Worm (Caenorhabditis elegans) whole organism, L3 larva: ENCODE measurements around the gene emb-5.

Experiments used
- R02D3.7 ChIP-seq: fragments of 150-350 bp; optimal IDR thresholded peaks from 2 replicates; lab custom pipeline; 2014; ENCODE audit warnings: missing biosample characterization, missing genetic modification characterization
- ZK546.5 ChIP-seq: sonication (generic microtip); optimal IDR thresholded peaks from 2 replicates; lab custom pipeline; 2017; ENCODE audit warnings: missing biosample characterization, missing genetic modification characterization
- aly-2 ChIP-seq: fragments of 150-350 bp; optimal IDR thresholded peaks from 2 replicates; lab custom pipeline; 2014; ENCODE audit warnings: missing biosample characterization, missing genetic modification characterization
- ama-1 ChIP-seq: fragments of 150-350 bp; optimal IDR thresholded peaks from 2 replicates; lab custom pipeline; 2018
- ceh-16 ChIP-seq: sonication (generic microtip); optimal IDR thresholded peaks from 2 replicates; lab custom pipeline; 2017; ENCODE audit warnings: missing biosample characterization, missing genetic modification characterization
- ceh-28 ChIP-seq: fragments of 150-350 bp; optimal IDR thresholded peaks from 2 replicates; lab custom pipeline; 2014; ENCODE audit warnings: missing biosample characterization, missing genetic modification reagents, missing genetic modification characterization
- ceh-82 ChIP-seq: fragments of 150-350 bp; optimal IDR thresholded peaks from 2 replicates; lab custom pipeline; 2014; ENCODE audit warnings: missing biosample characterization, missing genetic modification characterization
- ceh-9 ChIP-seq: sonication (generic microtip); optimal IDR thresholded peaks from 2 replicates; lab custom pipeline; 2018; ENCODE audit warnings: missing biosample characterization, missing genetic modification characterization
- daf-12 ChIP-seq: fragments of 150-350 bp; optimal IDR thresholded peaks from 2 replicates; lab custom pipeline; 2014; ENCODE audit warnings: missing biosample characterization, missing genetic modification reagents, missing genetic modification characterization
- egl-27 ChIP-seq: sonication (generic microtip); optimal IDR thresholded peaks from 4 replicates; lab custom pipeline; 2017; ENCODE audit warnings: missing biosample characterization, missing genetic modification reagents, missing genetic modification characterization
- egl-5 ChIP-seq: fragments of 150-350 bp; optimal IDR thresholded peaks from 2 replicates; lab custom pipeline; 2017; ENCODE audit warnings: missing biosample characterization, missing genetic modification reagents, missing genetic modification characterization, inconsistent platforms
- elt-1 ChIP-seq: fragments of 150-350 bp; optimal IDR thresholded peaks from 2 replicates; lab custom pipeline; 2014; ENCODE audit warnings: missing biosample characterization, missing genetic modification characterization
- elt-2 ChIP-seq: sonication (generic microtip); optimal IDR thresholded peaks from 2 replicates; lab custom pipeline; 2016; ENCODE audit warnings: missing genetic modification reagents, mild to moderate bottlenecking, missing genetic modification characterization, missing compliant biosample characterization
- elt-3 ChIP-seq, 3 experiments: fragments of 150-350 bp in 1 of 3; sonication (generic microtip) in 2 of 3; optimal IDR thresholded peaks; 2 replicates in 2 of 3; 4 replicates in 1 of 3; lab custom pipeline; 2014 to 2017; ENCODE audit warnings: missing biosample characterization in 3 of 3, missing genetic modification characterization in 3 of 3
- eor-1 ChIP-seq, 2 experiments: fragments of 150-350 bp; optimal IDR thresholded peaks; 2 replicates each; lab custom pipeline; 2014 to 2018; ENCODE audit warnings: missing biosample characterization in 2 of 2, missing genetic modification characterization in 2 of 2
- fkh-10 ChIP-seq: sonication (generic microtip); optimal IDR thresholded peaks from 2 replicates; lab custom pipeline; 2017; ENCODE audit warnings: missing biosample characterization, missing genetic modification reagents, missing genetic modification characterization
- fkh-2 ChIP-seq: fragments of 150-350 bp; optimal IDR thresholded peaks from 2 replicates; lab custom pipeline; 2014; ENCODE audit warnings: missing biosample characterization, missing genetic modification reagents, missing genetic modification characterization
- fos-1 ChIP-seq: fragments of 150-350 bp; optimal IDR thresholded peaks from 2 replicates; lab custom pipeline; 2014; ENCODE audit warnings: missing biosample characterization, missing genetic modification characterization
- hmg-11 ChIP-seq: sonication (generic microtip); optimal IDR thresholded peaks from 2 replicates; lab custom pipeline; 2016; ENCODE audit warnings: missing genetic modification characterization, missing compliant biosample characterization
- jun-1 ChIP-seq: fragments of 150-350 bp; optimal IDR thresholded peaks from 2 replicates; lab custom pipeline; 2014; ENCODE audit warnings: missing biosample characterization, missing genetic modification reagents, missing genetic modification characterization
- lin-15B ChIP-seq: fragments of 150-350 bp; optimal IDR thresholded peaks from 2 replicates; lab custom pipeline; 2014; ENCODE audit warnings: missing biosample characterization, missing genetic modification characterization
- lin-39 ChIP-seq: fragments of 150-350 bp; optimal IDR thresholded peaks from 2 replicates; lab custom pipeline; 2018; ENCODE audit warnings: missing biosample characterization, missing genetic modification reagents, missing genetic modification characterization
- lsy-12 ChIP-seq: sonication (generic microtip); optimal IDR thresholded peaks from 2 replicates; lab custom pipeline; 2016; ENCODE audit warnings: mild to moderate bottlenecking, missing genetic modification characterization, missing compliant biosample characterization
- mdl-1 ChIP-seq: fragments of 150-350 bp; optimal IDR thresholded peaks from 2 replicates; lab custom pipeline; 2014; ENCODE audit warnings: missing biosample characterization, missing genetic modification characterization
- mml-1 ChIP-seq: fragments of 150-350 bp; sonication (generic microtip); optimal IDR thresholded peaks from 3 replicates; lab custom pipeline; 2014; ENCODE audit warnings: missing biosample characterization, missing genetic modification characterization
- nfya-1 ChIP-seq: sonication (generic microtip); optimal IDR thresholded peaks from 2 replicates; lab custom pipeline; 2017; ENCODE audit warnings: missing genetic modification characterization, mild to moderate bottlenecking, missing compliant biosample characterization, antibody characterized with exemption, moderate library complexity; ENCODE audit not compliant: insufficient read depth
- nhr-11 ChIP-seq: fragments of 150-350 bp; optimal IDR thresholded peaks from 2 replicates; lab custom pipeline; 2014; ENCODE audit warnings: missing biosample characterization, missing genetic modification characterization
- nhr-12 ChIP-seq: fragments of 150-350 bp; optimal IDR thresholded peaks from 2 replicates; lab custom pipeline; 2014; ENCODE audit warnings: missing biosample characterization, missing genetic modification characterization
- nhr-23 ChIP-seq: fragments of 150-350 bp; optimal IDR thresholded peaks from 2 replicates; lab custom pipeline; 2014; ENCODE audit warnings: missing biosample characterization, missing genetic modification reagents, missing genetic modification characterization
- nhr-237 ChIP-seq: fragments of 150-350 bp; optimal IDR thresholded peaks from 2 replicates; lab custom pipeline; 2014; ENCODE audit warnings: missing biosample characterization, missing genetic modification characterization
- nhr-25 ChIP-seq: sonication (generic microtip); optimal IDR thresholded peaks from 2 replicates; lab custom pipeline; 2017; ENCODE audit warnings: missing biosample characterization, missing genetic modification characterization
- nhr-28 ChIP-seq: fragments of 150-350 bp; optimal IDR thresholded peaks from 2 replicates; lab custom pipeline; 2014; ENCODE audit warnings: missing biosample characterization, missing genetic modification characterization
- nhr-43 ChIP-seq: sonication (generic microtip); optimal IDR thresholded peaks from 2 replicates; lab custom pipeline; 2016; ENCODE audit warnings: mild to moderate bottlenecking, missing genetic modification characterization, missing compliant biosample characterization; ENCODE audit not compliant: poor library complexity, severe bottlenecking
- nhr-67 ChIP-seq: fragments of 150-350 bp; optimal IDR thresholded peaks from 2 replicates; lab custom pipeline; 2014; ENCODE audit warnings: missing biosample characterization, missing genetic modification characterization
- nhr-76 ChIP-seq: fragments of 150-350 bp; sonication (generic microtip); optimal IDR thresholded peaks from 5 replicates; lab custom pipeline; 2014; ENCODE audit warnings: missing biosample characterization, missing genetic modification characterization
- nhr-77 ChIP-seq: fragments of 150-350 bp; optimal IDR thresholded peaks from 2 replicates; lab custom pipeline; 2014; ENCODE audit warnings: missing biosample characterization, missing genetic modification characterization
- pha-4 ChIP-seq: fragments of 150-350 bp; optimal IDR thresholded peaks from 2 replicates; lab custom pipeline; 2014; ENCODE audit warnings: missing biosample characterization, missing genetic modification reagents, missing genetic modification characterization
- pqm-1 ChIP-seq: fragments of 150-350 bp; optimal IDR thresholded peaks from 2 replicates; lab custom pipeline; 2017; ENCODE audit warnings: missing biosample characterization, missing genetic modification characterization, inconsistent platforms
- sea-2 ChIP-seq: fragments of 150-350 bp; sonication (generic microtip); optimal IDR thresholded peaks from 4 replicates; lab custom pipeline; 2014; ENCODE audit warnings: missing biosample characterization, missing genetic modification reagents, missing genetic modification characterization
- skn-1 ChIP-seq: fragments of 150-350 bp; optimal IDR thresholded peaks from 2 replicates; lab custom pipeline; 2014; ENCODE audit warnings: missing biosample characterization, missing genetic modification characterization
- snpc-4 ChIP-seq: fragments of 150-350 bp; optimal IDR thresholded peaks from 2 replicates; lab custom pipeline; 2014; ENCODE audit warnings: missing biosample characterization, missing genetic modification characterization
- tbx-2 ChIP-seq: sonication (generic microtip); optimal IDR thresholded peaks from 2 replicates; lab custom pipeline; 2016; ENCODE audit warnings: mild to moderate bottlenecking, missing genetic modification characterization, missing compliant biosample characterization
- unc-39 ChIP-seq: sonication (generic microtip); optimal IDR thresholded peaks from 4 replicates; lab custom pipeline; 2017; ENCODE audit warnings: missing biosample characterization, missing genetic modification characterization
- unc-62 ChIP-seq: fragments of 150-350 bp; sonication (generic microtip); optimal IDR thresholded peaks from 4 replicates; lab custom pipeline; 2014; ENCODE audit warnings: missing biosample characterization, missing genetic modification reagents, missing genetic modification characterization
- zag-1 ChIP-seq: fragments of 150-350 bp; optimal IDR thresholded peaks from 2 replicates; lab custom pipeline; 2014; ENCODE audit warnings: missing biosample characterization, missing genetic modification characterization
- ztf-11 ChIP-seq: fragments of 150-350 bp; optimal IDR thresholded peaks from 2 replicates; lab custom pipeline; 2014; ENCODE audit warnings: missing biosample characterization, missing genetic modification characterization
- ztf-4 ChIP-seq: fragments of 150-350 bp; optimal IDR thresholded peaks from 2 replicates; lab custom pipeline; 2014; ENCODE audit warnings: missing biosample characterization, missing genetic modification characterization

Gene emb-5

ce11 chrIII:4693281-4693680 is 27.2 kb downstream of the emb-5 start, which contains the start of gene nifk-1 (continued):
- TF ChIP-seq skn-1 (tag; lab: Kevin White, UChicago): no peak
- no peak for TF ChIP-seq ZK546.5
- no peak for TF ChIP-seq mml-1
- no peak for TF ChIP-seq ztf-4 (tag; lab: Kevin White, UChicago)
- peak; percentile 8 for TF ChIP-seq ceh-28 (tag; lab: Kevin White, UChicago)
- peak; percentile 80 for TF ChIP-seq nhr-23 (tag; lab: Kevin White, UChicago)
- TF ChIP-seq fkh-2 (tag; lab: Kevin White, UChicago): no peak
- no peak for TF ChIP-seq elt-3 (tag; optimal IDR thresholded peaks at IDR 0.05; lab: Kevin White, UChicago)
- TF ChIP-seq elt-2 (tag; lab: Kevin White, UChicago): peak; percentile 67
- no peak for TF ChIP-seq egl-5 (tag; lab: Kevin White, UChicago)
- TF ChIP-seq nhr-12 (tag; lab: Kevin White, UChicago): no peak
- TF ChIP-seq, all 47 proteins: peak for 15

- peak; percentile 38 for TF ChIP-seq pqm-1 (tag; lab: Kevin White, UChicago)
- TF ChIP-seq ceh-82 (tag; lab: Kevin White, UChicago): no peak
- TF ChIP-seq eor-1 (tag; optimal IDR thresholded peaks at IDR 0.05; lab: Kevin White, UChicago): no peak
- TF ChIP-seq mml-1: no peak
- peak; percentile 81 for TF ChIP-seq pha-4
- TF ChIP-seq nhr-28: no peak
- no peak for TF ChIP-seq nhr-67 (tag; lab: Kevin White, UChicago)
- TF ChIP-seq nhr-12 (tag; lab: Kevin White, UChicago): no peak
- no peak for TF ChIP-seq hmg-11 (tag; lab: Kevin White, UChicago)
- TF ChIP-seq nhr-25: peak; percentile 66
- no peak for TF ChIP-seq ceh-28 (tag; lab: Kevin White, UChicago)
- TF ChIP-seq elt-1 (tag; lab: Kevin White, UChicago): no peak
- peak; percentile 79 for TF ChIP-seq skn-1 (tag; lab: Kevin White, UChicago)
- peak; percentile 52 for TF ChIP-seq elt-2 (tag; lab: Kevin White, UChicago)
- peak; percentile 42 for TF ChIP-seq ama-1 (lab: Kevin White, UChicago)
- TF ChIP-seq nhr-77 (tag; lab: Kevin White, UChicago): no peak
- peak; percentile 29 for TF ChIP-seq egl-5 (tag; lab: Kevin White, UChicago)
- TF ChIP-seq fos-1 (tag; lab: Kevin White, UChicago): no peak
- no peak for TF ChIP-seq fkh-2 (tag; lab: Kevin White, UChicago)
- TF ChIP-seq ceh-16 (tag; lab: Kevin White, UChicago): no peak
- no peak for TF ChIP-seq ceh-9
- TF ChIP-seq unc-62: no peak
- TF ChIP-seq R02D3.7 (tag; lab: Kevin White, UChicago): no peak
- TF ChIP-seq sea-2 (GFP tag; lab: Kevin White, UChicago): no peak
- peak; percentile 20 for TF ChIP-seq nhr-76 (tag; lab: Kevin White, UChicago)
- TF ChIP-seq mdl-1 (tag; lab: Kevin White, UChicago): peak; percentile 26
- TF ChIP-seq nfya-1 (tag; lab: Kevin White, UChicago): peak; percentile 73
- no peak for TF ChIP-seq nhr-237 (tag; lab: Kevin White, UChicago)
- TF ChIP-seq snpc-4 (tag; lab: Kevin White, UChicago): no peak
- no peak for TF ChIP-seq daf-12 (tag; lab: Kevin White, UChicago)
- peak; percentile 57 for TF ChIP-seq tbx-2 (tag; lab: Kevin White, UChicago)
- TF ChIP-seq jun-1 (tag; lab: Kevin White, UChicago): peak; percentile 56
- no peak for TF ChIP-seq nhr-11
- TF ChIP-seq unc-39 (tag; lab: Kevin White, UChicago): no peak
- TF ChIP-seq ZK546.5: no peak
- no peak for TF ChIP-seq zag-1 (tag; lab: Kevin White, UChicago)
- TF ChIP-seq aly-2 (tag; lab: Kevin White, UChicago): no peak
- no peak for TF ChIP-seq nhr-23 (tag; lab: Kevin White, UChicago)
- TF ChIP-seq fkh-10: no peak
- peak; percentile 60 for TF ChIP-seq egl-27 (tag; lab: Kevin White, UChicago)
- TF ChIP-seq lsy-12 (tag; lab: Kevin White, UChicago): peak; percentile 43
- peak; percentile 90 for TF ChIP-seq nhr-43 (tag; lab: Kevin White, UChicago)
- TF ChIP-seq lin-39: peak; percentile 89
- TF ChIP-seq ztf-11 (tag; lab: Kevin White, UChicago): no peak
- TF ChIP-seq ztf-4 (tag; lab: Kevin White, UChicago): peak; percentile 40
- TF ChIP-seq lin-15B (tag; lab: Kevin White, UChicago): peak; percentile 28
- peak in 1 of 3 experiments; percentile 65 for TF ChIP-seq elt-3 (tag; optimal IDR thresholded peaks at IDR 0.05; lab: Kevin White, UChicago)
- TF ChIP-seq, all 47 proteins: peak for 19
Measured at ce11 chrIII:4689595-4689994, 30.9 kb downstream of the emb-5 start.
